Worm (Caenorhabditis elegans) whole organism, L2 larva: ENCODE measurements around the gene dod-3.
A peak's percentile ranks its signal among the peaks of the same experiment; 100 is the strongest.

Source experiments
- C34F6.9 ChIP-seq: fragments of 150-350 bp; optimal IDR thresholded peaks from 2 replicates; lab custom pipeline; 2014; ENCODE audit warnings: missing biosample characterization, missing genetic modification characterization
- F13H6.1 ChIP-seq: sonication (generic microtip); optimal IDR thresholded peaks from 2 replicates; lab custom pipeline; 2016; ENCODE audit warnings: missing genetic modification characterization, missing compliant biosample characterization
- R02D3.7 ChIP-seq: fragments of 150-350 bp; optimal IDR thresholded peaks from 2 replicates; lab custom pipeline; 2014; ENCODE audit warnings: missing biosample characterization, missing genetic modification characterization
- Y55F3AM.14 ChIP-seq: fragments of 200-800 bp; sonication (Bioruptor generic); optimal IDR thresholded peaks from 2 replicates; lab custom pipeline; 2018; ENCODE audit warnings: mild to moderate bottlenecking, missing genetic modification characterization, missing compliant biosample characterization
- ZK546.5 ChIP-seq: sonication (generic microtip); optimal IDR thresholded peaks from 2 replicates; lab custom pipeline; 2017; ENCODE audit warnings: missing biosample characterization, missing genetic modification characterization
- aly-2 ChIP-seq: fragments of 150-350 bp; optimal IDR thresholded peaks from 2 replicates; lab custom pipeline; 2014; ENCODE audit warnings: missing biosample characterization, missing genetic modification characterization
- ama-1 ChIP-seq: fragments of 150-350 bp; optimal IDR thresholded peaks from 2 replicates; lab custom pipeline; 2018; ENCODE audit warnings: inconsistent platforms
- blmp-1 ChIP-seq: sonication (generic microtip); optimal IDR thresholded peaks from 2 replicates; lab custom pipeline; 2017; ENCODE audit warnings: missing genetic modification characterization, mild to moderate bottlenecking, missing compliant biosample characterization, antibody characterized with exemption, moderate library complexity; ENCODE audit not compliant: insufficient read depth
- ceh-16 ChIP-seq: fragments of 150-350 bp; optimal IDR thresholded peaks from 2 replicates; lab custom pipeline; 2014; ENCODE audit warnings: missing biosample characterization, missing genetic modification characterization
- crh-2 ChIP-seq: sonication (generic microtip); optimal IDR thresholded peaks from 2 replicates; lab custom pipeline; 2017; ENCODE audit warnings: missing biosample characterization, missing genetic modification characterization
- dmd-4 ChIP-seq: sonication (generic microtip); optimal IDR thresholded peaks from 2 replicates; lab custom pipeline; 2017; ENCODE audit warnings: missing biosample characterization, missing genetic modification characterization
- egl-27 ChIP-seq: sonication (generic microtip); optimal IDR thresholded peaks from 3 replicates; lab custom pipeline; 2017; ENCODE audit warnings: missing biosample characterization, missing genetic modification reagents, missing genetic modification characterization
- elt-1 ChIP-seq: fragments of 150-350 bp; optimal IDR thresholded peaks from 2 replicates; lab custom pipeline; 2014; ENCODE audit warnings: missing biosample characterization, missing genetic modification characterization
- elt-3 ChIP-seq: sonication (generic microtip); optimal IDR thresholded peaks from 2 replicates; lab custom pipeline; 2017; ENCODE audit warnings: missing biosample characterization, missing genetic modification characterization
- fos-1 ChIP-seq: fragments of 150-350 bp; optimal IDR thresholded peaks from 2 replicates; lab custom pipeline; 2014; ENCODE audit warnings: missing biosample characterization, missing genetic modification characterization
- gmeb-1 ChIP-seq: fragments of 150-350 bp; optimal IDR thresholded peaks from 2 replicates; lab custom pipeline; 2014; ENCODE audit warnings: missing biosample characterization, missing genetic modification characterization
- lin-11 ChIP-seq: fragments of 150-350 bp; sonication (generic microtip); optimal IDR thresholded peaks from 2 replicates; lab custom pipeline; 2014; ENCODE audit warnings: missing biosample characterization, missing genetic modification characterization, inconsistent platforms, mixed read lengths
- lin-13 ChIP-seq: fragments of 150-350 bp; optimal IDR thresholded peaks from 2 replicates; lab custom pipeline; 2014; ENCODE audit warnings: missing biosample characterization, missing genetic modification reagents, missing genetic modification characterization
- lin-39 ChIP-seq: fragments of 150-350 bp; optimal IDR thresholded peaks from 2 replicates; lab custom pipeline; 2014; ENCODE audit warnings: missing biosample characterization, missing genetic modification reagents, missing genetic modification characterization
- lsy-2 ChIP-seq, 2 experiments: fragments of 150-350 bp in 1 of 2; sonication (generic microtip) in 1 of 2; optimal IDR thresholded peaks; 2 replicates each; lab custom pipeline; 2014 to 2017; ENCODE audit warnings: missing biosample characterization in 2 of 2, missing genetic modification characterization in 2 of 2
- mab-5 ChIP-seq: fragments of 150-350 bp; optimal IDR thresholded peaks from 2 replicates; lab custom pipeline; 2014; ENCODE audit warnings: missing biosample characterization, missing genetic modification characterization
- mbf-1 ChIP-seq: sonication (generic microtip); optimal IDR thresholded peaks from 2 replicates; lab custom pipeline; 2017; ENCODE audit warnings: missing biosample characterization, missing genetic modification characterization
- mdl-1 ChIP-seq, 2 experiments: fragments of 150-350 bp in 1 of 2; sonication (generic microtip) in 1 of 2; optimal IDR thresholded peaks; 2 replicates each; lab custom pipeline; 2017; ENCODE audit warnings: missing biosample characterization in 2 of 2, missing genetic modification characterization in 2 of 2
- nhr-10 ChIP-seq: sonication (generic microtip); optimal IDR thresholded peaks from 2 replicates; lab custom pipeline; 2017; ENCODE audit warnings: missing biosample characterization, missing genetic modification characterization
- nhr-11 ChIP-seq: fragments of 150-350 bp; optimal IDR thresholded peaks from 2 replicates; lab custom pipeline; 2014; ENCODE audit warnings: missing biosample characterization, missing genetic modification characterization
- nhr-12 ChIP-seq: fragments of 150-350 bp; optimal IDR thresholded peaks from 2 replicates; lab custom pipeline; 2014; ENCODE audit warnings: missing biosample characterization, missing genetic modification characterization
- nhr-129 ChIP-seq: fragments of 150-350 bp; optimal IDR thresholded peaks from 2 replicates; lab custom pipeline; 2014; ENCODE audit warnings: missing biosample characterization, missing genetic modification characterization
- nhr-21 ChIP-seq: fragments of 150-350 bp; optimal IDR thresholded peaks from 2 replicates; lab custom pipeline; 2014; ENCODE audit warnings: missing biosample characterization, missing genetic modification characterization
- nhr-23 ChIP-seq: fragments of 150-350 bp; optimal IDR thresholded peaks from 2 replicates; lab custom pipeline; 2014; ENCODE audit warnings: missing biosample characterization, missing genetic modification reagents, missing genetic modification characterization
- nhr-237 ChIP-seq: fragments of 150-350 bp; optimal IDR thresholded peaks from 2 replicates; lab custom pipeline; 2014; ENCODE audit warnings: missing biosample characterization, missing genetic modification characterization
- nhr-25 ChIP-seq: fragments of 150-350 bp; sonication (generic microtip); optimal IDR thresholded peaks from 3 replicates; lab custom pipeline; 2014; ENCODE audit warnings: missing biosample characterization, missing genetic modification characterization
- nhr-6 ChIP-seq: fragments of 150-350 bp; optimal IDR thresholded peaks from 2 replicates; lab custom pipeline; 2014; ENCODE audit warnings: missing biosample characterization, missing genetic modification characterization
- nhr-77 ChIP-seq: fragments of 150-350 bp; optimal IDR thresholded peaks from 2 replicates; lab custom pipeline; 2014; ENCODE audit warnings: missing biosample characterization, missing genetic modification characterization
- peb-1 ChIP-seq: fragments of 150-350 bp; optimal IDR thresholded peaks from 2 replicates; lab custom pipeline; 2014; ENCODE audit warnings: missing biosample characterization, missing genetic modification characterization
- sem-4 ChIP-seq: fragments of 150-350 bp; optimal IDR thresholded peaks from 2 replicates; lab custom pipeline; 2014; ENCODE audit warnings: missing biosample characterization, missing genetic modification reagents, missing genetic modification characterization
- skn-1 ChIP-seq: sonication (generic microtip); optimal IDR thresholded peaks from 2 replicates; lab custom pipeline; 2017; ENCODE audit warnings: missing biosample characterization, missing genetic modification characterization
- sma-3 ChIP-seq: sonication (generic microtip); optimal IDR thresholded peaks from 2 replicates; lab custom pipeline; 2016; ENCODE audit warnings: missing genetic modification reagents, missing genetic modification characterization, missing compliant biosample characterization
- sma-9 ChIP-seq, 2 experiments: fragments of 150-350 bp in 1 of 2; sonication (generic microtip) in 1 of 2; optimal IDR thresholded peaks; 2 replicates each; lab custom pipeline; 2014 to 2016; ENCODE audit warnings: missing genetic modification characterization in 2 of 2, mild to moderate bottlenecking in 1 of 2, missing biosample characterization in 1 of 2, missing compliant biosample characterization in 1 of 2, missing genetic modification reagents in 1 of 2, moderate library complexity in 1 of 2
- snpc-4 ChIP-seq: fragments of 150-350 bp; optimal IDR thresholded peaks from 2 replicates; lab custom pipeline; 2014; ENCODE audit warnings: missing biosample characterization, missing genetic modification characterization
- unc-39 ChIP-seq: fragments of 150-350 bp; optimal IDR thresholded peaks from 2 replicates; lab custom pipeline; 2014; ENCODE audit warnings: missing biosample characterization, missing genetic modification characterization
- unc-55 ChIP-seq: fragments of 150-350 bp; sonication (generic microtip); optimal IDR thresholded peaks from 3 replicates; lab custom pipeline; 2014; ENCODE audit warnings: missing biosample characterization, missing genetic modification reagents, missing genetic modification characterization
- unc-62 ChIP-seq: fragments of 150-350 bp; optimal IDR thresholded peaks from 2 replicates; lab custom pipeline; 2014; ENCODE audit warnings: missing biosample characterization, missing genetic modification reagents, missing genetic modification characterization
- zag-1 ChIP-seq: fragments of 150-350 bp; optimal IDR thresholded peaks from 2 replicates; lab custom pipeline; 2014; ENCODE audit warnings: missing biosample characterization, missing genetic modification characterization
- ztf-1 ChIP-seq: fragments of 200-800 bp; sonication (Bioruptor generic); conservative IDR thresholded peaks from 2 replicates; pipeline ENCODE4 v1.3.6; 2022; ENCODE audit warnings: missing genetic modification characterization, missing compliant biosample characterization
- ztf-11 ChIP-seq: sonication (generic microtip); optimal IDR thresholded peaks from 2 replicates; lab custom pipeline; 2017; ENCODE audit warnings: missing biosample characterization, missing genetic modification characterization
- ztf-4 ChIP-seq: fragments of 150-350 bp; optimal IDR thresholded peaks from 2 replicates; lab custom pipeline; 2014; ENCODE audit warnings: missing biosample characterization, missing genetic modification characterization

Gene dod-3

DNA sequence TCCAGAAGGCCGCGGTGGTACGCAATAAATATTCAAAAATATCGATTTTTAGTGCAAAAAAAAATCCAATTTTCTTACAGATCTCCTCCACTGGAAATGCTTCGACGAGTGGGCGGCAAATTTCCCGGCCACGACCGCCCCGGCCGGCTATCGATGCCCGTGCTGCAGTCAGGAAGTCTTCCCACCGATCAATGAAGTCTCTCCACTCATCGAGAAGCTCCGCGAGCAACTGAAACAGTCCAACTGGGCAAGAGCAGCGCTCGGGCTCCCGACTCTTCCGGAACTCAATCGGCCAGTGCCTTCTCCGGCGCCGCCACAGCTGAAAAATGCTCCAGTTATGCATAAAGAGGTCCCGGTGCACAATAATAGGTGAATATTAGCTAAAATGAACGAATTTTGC, 35.0 kb downstream of the dod-3 start, which contains the start of gene Y45G12B.3:
Gene Y45G12B.3 (minus strand): TSS at position 320 of the 400 bp plus-strand sequence.
- TF ChIP-seq nhr-6 (tag; lab: Kevin White, UChicago): no peak
- TF ChIP-seq ama-1 (lab: Kevin White, UChicago): no peak
- no peak for TF ChIP-seq ztf-11 (tag; lab: Kevin White, UChicago)
- TF ChIP-seq nhr-77 (tag; lab: Kevin White, UChicago): no peak
- no peak for TF ChIP-seq nhr-10
- TF ChIP-seq lsy-2 (tag; optimal IDR thresholded peaks at IDR 0.05; lab: Kevin White, UChicago): no peak
- no peak for TF ChIP-seq ztf-4 (tag; lab: Kevin White, UChicago)
- no peak for TF ChIP-seq F13H6.1
- no peak for TF ChIP-seq lin-39 (tag; lab: Kevin White, UChicago)
- TF ChIP-seq nhr-25 (tag; lab: Kevin White, UChicago): no peak
- no peak for TF ChIP-seq ceh-16 (tag; lab: Kevin White, UChicago)
- no peak for TF ChIP-seq nhr-21 (tag; lab: Kevin White, UChicago)
- TF ChIP-seq unc-62 (GFP tag; lab: Kevin White, UChicago): no peak
- TF ChIP-seq nhr-237 (tag; lab: Kevin White, UChicago): no peak
- TF ChIP-seq Y55F3AM.14: no peak
- no peak for TF ChIP-seq peb-1

DNA sequence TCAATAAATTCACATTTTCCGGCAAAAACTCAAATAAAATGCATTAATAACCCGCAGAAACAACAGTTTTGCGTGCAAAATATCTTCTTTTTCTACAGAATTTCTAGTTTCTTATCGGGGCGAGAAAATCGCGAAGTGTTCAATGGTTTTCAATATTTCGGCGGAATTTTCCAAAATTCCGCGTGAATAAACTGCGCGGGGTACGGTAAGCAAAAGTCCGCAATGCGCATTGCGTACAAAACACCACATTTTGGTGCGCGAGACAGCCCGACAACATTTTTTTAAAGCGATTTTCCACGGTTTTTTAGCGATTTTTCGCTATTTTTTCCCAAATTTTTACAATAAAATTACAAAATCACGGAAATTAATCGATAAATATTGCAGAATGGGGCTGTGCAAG, 36.5 kb downstream of the dod-3 start, which contains the start of gene Y45G12B.2:
Gene Y45G12B.2 (plus strand): TSS at position 383 of the 400 bp plus-strand sequence.
- TF ChIP-seq dmd-4 (tag; lab: Kevin White, UChicago) (no peak), nhr-11 (tag; lab: Kevin White, UChicago) (no peak), aly-2 (tag; lab: Kevin White, UChicago) (no peak), sem-4 (tag; lab: Kevin White, UChicago) (peak; percentile 18), fos-1 (tag; lab: Kevin White, UChicago) (peak; percentile 24), nhr-23 (tag; lab: Kevin White, UChicago) (no peak), lin-13 (GFP tag; lab: Kevin White, UChicago) (peak; percentile 44), sma-9 (GFP tag; optimal IDR thresholded peaks at IDR 0.05; lab: Kevin White, UChicago) (no peak), sma-9 (tag; optimal IDR thresholded peaks at IDR 0.05; lab: Kevin White, UChicago) (no peak), nhr-77 (tag; lab: Kevin White, UChicago) (no peak), ZK546.5 (tag; lab: Kevin White, UChicago) (no peak), snpc-4 (tag; lab: Kevin White, UChicago) (no peak), peb-1 (no peak), mab-5 (tag; lab: Kevin White, UChicago) (peak; percentile 20), Y55F3AM.14 (no peak), egl-27 (tag; lab: Kevin White, UChicago) (no peak), nhr-6 (tag; lab: Kevin White, UChicago) (no peak), zag-1 (no peak), gmeb-1 (tag; lab: Kevin White, UChicago) (peak; percentile 71), ztf-11 (tag; lab: Kevin White, UChicago) (no peak), nhr-129 (peak; percentile 72), F13H6.1 (peak; percentile 47), elt-1 (tag; lab: Kevin White, UChicago) (no peak), ztf-4 (tag; lab: Kevin White, UChicago) (no peak), ztf-1 (GFP tag; lab: Robert Waterston, UW) (no peak), nhr-21 (tag; lab: Kevin White, UChicago) (peak; percentile 62), lsy-2 (tag; optimal IDR thresholded peaks at IDR 0.05; lab: Kevin White, UChicago) (peak; percentile 98 to 99), lin-11 (tag; lab: Kevin White, UChicago) (peak; percentile 56), unc-55 (GFP tag; lab: Kevin White, UChicago) (peak; percentile 73), mdl-1 (tag; optimal IDR thresholded peaks at IDR 0.05; lab: Kevin White, UChicago) (no peak), unc-62 (GFP tag; lab: Kevin White, UChicago) (no peak), nhr-12 (tag; lab: Kevin White, UChicago) (no peak), C34F6.9 (peak; percentile 69), crh-2 (peak; percentile 96), unc-39 (tag; lab: Kevin White, UChicago) (no peak), blmp-1 (tag; lab: Kevin White, UChicago) (no peak), sma-3 (GFP tag; lab: Kevin White, UChicago) (peak; percentile 45), mbf-1 (tag; lab: Kevin White, UChicago) (no peak), nhr-25 (tag; lab: Kevin White, UChicago) (peak; percentile 51), R02D3.7 (tag; lab: Kevin White, UChicago) (no peak), elt-3 (tag; lab: Kevin White, UChicago) (no peak), nhr-237 (tag; lab: Kevin White, UChicago) (no peak), skn-1 (tag; lab: Kevin White, UChicago) (peak; percentile 22), lin-39 (tag; lab: Kevin White, UChicago) (no peak)
